Worm (Caenorhabditis elegans) whole organism, L2 larva: ENCODE results near the gene fbxa-83.

Experiments used
- R02D3.7 ChIP-seq: fragments of 150-350 bp; optimal IDR thresholded peaks from 2 replicates; lab custom pipeline; 2014; ENCODE audit warnings: missing biosample characterization, missing genetic modification characterization
- ama-1 ChIP-seq: fragments of 150-350 bp; optimal IDR thresholded peaks from 2 replicates; lab custom pipeline; 2018; ENCODE audit warnings: inconsistent platforms
- ceh-82 ChIP-seq: fragments of 150-350 bp; optimal IDR thresholded peaks from 2 replicates; lab custom pipeline; 2014; ENCODE audit warnings: missing biosample characterization, missing genetic modification characterization
- egl-27 ChIP-seq: sonication (generic microtip); optimal IDR thresholded peaks from 3 replicates; lab custom pipeline; 2017; ENCODE audit warnings: missing biosample characterization, missing genetic modification reagents, missing genetic modification characterization
- elt-3 ChIP-seq: sonication (generic microtip); optimal IDR thresholded peaks from 2 replicates; lab custom pipeline; 2017; ENCODE audit warnings: missing biosample characterization, missing genetic modification characterization
- lin-11 ChIP-seq: fragments of 150-350 bp; sonication (generic microtip); optimal IDR thresholded peaks from 2 replicates; lab custom pipeline; 2014; ENCODE audit warnings: missing biosample characterization, missing genetic modification characterization, inconsistent platforms, mixed read lengths
- lin-39 ChIP-seq: fragments of 150-350 bp; optimal IDR thresholded peaks from 2 replicates; lab custom pipeline; 2014; ENCODE audit warnings: missing biosample characterization, missing genetic modification reagents, missing genetic modification characterization
- mbf-1 ChIP-seq: sonication (generic microtip); optimal IDR thresholded peaks from 2 replicates; lab custom pipeline; 2017; ENCODE audit warnings: missing biosample characterization, missing genetic modification characterization
- nhr-237 ChIP-seq: fragments of 150-350 bp; optimal IDR thresholded peaks from 2 replicates; lab custom pipeline; 2014; ENCODE audit warnings: missing biosample characterization, missing genetic modification characterization
- sem-4 ChIP-seq: fragments of 150-350 bp; optimal IDR thresholded peaks from 2 replicates; lab custom pipeline; 2014; ENCODE audit warnings: missing biosample characterization, missing genetic modification reagents, missing genetic modification characterization
- skn-1 ChIP-seq: sonication (generic microtip); optimal IDR thresholded peaks from 2 replicates; lab custom pipeline; 2017; ENCODE audit warnings: missing biosample characterization, missing genetic modification characterization
- unc-39 ChIP-seq: fragments of 150-350 bp; optimal IDR thresholded peaks from 2 replicates; lab custom pipeline; 2014; ENCODE audit warnings: missing biosample characterization, missing genetic modification characterization

- TF ChIP-seq ceh-82 (no peak), egl-27 (tag; lab: Kevin White, UChicago) (no peak), ama-1 (lab: Kevin White, UChicago) (no peak), nhr-237 (tag; lab: Kevin White, UChicago) (no peak), skn-1 (tag; lab: Kevin White, UChicago) (no peak), lin-39 (no peak), unc-39 (tag; lab: Kevin White, UChicago) (no peak), elt-3 (tag; lab: Kevin White, UChicago) (no peak), mbf-1 (no peak), lin-11 (tag; lab: Kevin White, UChicago) (no peak), R02D3.7 (tag; lab: Kevin White, UChicago) (no peak), sem-4 (tag; lab: Kevin White, UChicago) (no peak)
These were observed 39.7 kb upstream of the fbxa-83 start for ce11 chrIV:14365837-14366378.
